Fruit fly (Drosophila melanogaster): ENCODE results near the gene Hydr2.

- TF ChIP-seq insv (optimal IDR thresholded peaks at IDR 0.05), result no peak
- TF ChIP-seq Myc (optimal IDR thresholded peaks at IDR 0.05), result no peak
- TF ChIP-seq h (optimal IDR thresholded peaks at IDR 0.05), result no peak
- TF ChIP-seq Sin3A (optimal IDR thresholded peaks at IDR 0.05), result no peak
- TF ChIP-seq psq (optimal IDR thresholded peaks at IDR 0.05), result no peak
- TF ChIP-seq ttk (optimal IDR thresholded peaks at IDR 0.05), result no peak
These were observed 48.6 kb upstream of the Hydr2 start for dm6 chr2L:3114887-3115286.

Data from Kc167 (cell line).